Fruit fly (Drosophila melanogaster): ENCODE results near the gene Atu.

The Atu gene

DNA sequence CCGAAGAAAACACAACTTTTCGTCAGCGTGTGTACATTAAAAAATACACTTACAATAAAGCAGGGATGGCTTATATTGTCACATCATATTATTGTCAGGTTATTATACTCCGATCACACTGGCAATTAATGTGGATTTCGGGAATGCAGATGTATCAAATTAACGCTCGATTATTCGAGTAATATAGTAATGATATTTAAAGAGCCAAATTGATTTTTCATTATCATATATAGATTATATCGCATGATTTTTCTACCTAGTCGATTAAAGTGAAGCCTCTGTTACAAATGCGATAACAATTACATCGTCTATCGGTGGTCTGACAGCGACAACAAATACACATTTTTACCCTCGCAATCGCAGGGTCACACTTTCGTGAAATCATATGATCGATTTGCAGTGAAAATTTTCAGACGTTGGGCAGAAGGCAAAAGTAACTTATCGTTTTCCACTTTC, 21.7 kb upstream of the Atu start, which contains the start of the genes noi and Vha26:
Gene noi (minus strand): TSS at position 62 of the 456 bp plus-strand sequence.
Gene Vha26 (plus strand): TSS at position 366 of the 456 bp plus-strand sequence.
- peak; percentile 48 for TF ChIP-seq CG14711 (tag; optimal IDR thresholded peaks at IDR 0.05)
- TF ChIP-seq Mnt (GFP tag; optimal IDR thresholded peaks at IDR 0.05), result peak; percentile 71
- no peak for TF ChIP-seq kay (GFP tag; ENCODE audit: borderline replicate concordance)
- no peak for TF ChIP-seq CG7045 (GFP tag; optimal IDR thresholded peaks at IDR 0.05)
- peak; percentile 10 for TF ChIP-seq tj (GFP tag; optimal IDR thresholded peaks at IDR 0.05)
- TF ChIP-seq Crg-1 (GFP tag; optimal IDR thresholded peaks at IDR 0.05), result no peak
- TF ChIP-seq Clk (GFP tag; optimal IDR thresholded peaks at IDR 0.05), result peak; percentile 39
- peak; percentile 46 for TF ChIP-seq CG7101 (tag; optimal IDR thresholded peaks at IDR 0.05)
- no peak for TF ChIP-seq Hr96 (GFP tag; optimal IDR thresholded peaks at IDR 0.05)
- TF ChIP-seq toe (GFP tag; optimal IDR thresholded peaks at IDR 0.05), result no peak
- no peak for TF ChIP-seq bab1 (GFP tag; optimal IDR thresholded peaks at IDR 0.05)
- TF ChIP-seq CG5204 (GFP tag; optimal IDR thresholded peaks at IDR 0.05), result no peak
- peak; percentile 24 for TF ChIP-seq CG1620 (GFP tag; optimal IDR thresholded peaks at IDR 0.05)
- TF ChIP-seq CG12768 (GFP tag; optimal IDR thresholded peaks at IDR 0.05), result no peak
- no peak for TF ChIP-seq CG33017 (tag; optimal IDR thresholded peaks at IDR 0.05)
- peak; percentile 49 for TF ChIP-seq CG11617 (GFP tag; optimal IDR thresholded peaks at IDR 0.05)
- TF ChIP-seq cnc (optimal IDR thresholded peaks at IDR 0.05), result no peak
- peak; percentile 23 for TF ChIP-seq pad (GFP tag; optimal IDR thresholded peaks at IDR 0.05)
- TF ChIP-seq cic (GFP tag; optimal IDR thresholded peaks at IDR 0.05), result peak; percentile 21
- TF ChIP-seq ovo (GFP tag; optimal IDR thresholded peaks at IDR 0.05), result no peak

DNA sequence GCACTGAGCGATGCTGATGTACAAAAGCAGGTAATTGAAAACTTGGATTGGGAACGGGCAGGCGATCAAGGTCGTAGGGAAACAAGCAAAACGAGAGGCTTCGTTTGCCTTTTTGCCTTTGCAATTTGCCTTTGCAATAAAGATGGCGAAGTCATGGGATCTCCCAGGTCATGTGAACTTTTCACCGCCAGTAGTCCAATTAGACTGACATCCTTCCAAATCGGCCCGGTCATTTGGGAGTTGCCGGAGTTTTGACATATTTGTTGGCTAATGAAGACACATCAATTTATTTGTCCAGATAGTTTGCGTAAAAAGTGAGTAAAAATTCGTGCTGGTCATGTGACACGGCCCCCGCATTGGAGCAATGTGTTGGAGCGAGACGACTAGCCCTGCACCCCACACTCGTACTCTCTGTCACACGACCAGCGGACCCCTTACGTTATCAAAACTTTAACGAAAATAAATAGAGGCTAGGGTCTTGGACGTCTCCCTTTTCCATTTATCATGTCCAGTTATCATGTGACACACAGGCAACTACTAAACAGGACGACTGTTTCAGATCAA, 21.1 kb upstream of the Atu start:
- TF ChIP-seq CG7101 (tag; optimal IDR thresholded peaks at IDR 0.05) (peak; percentile 16), tj (GFP tag; optimal IDR thresholded peaks at IDR 0.05) (peak; percentile 20), Mnt (GFP tag; optimal IDR thresholded peaks at IDR 0.05) (peak; percentile 62), CG33017 (tag; optimal IDR thresholded peaks at IDR 0.05) (no peak), bab1 (GFP tag; optimal IDR thresholded peaks at IDR 0.05) (peak; percentile 15), CG5204 (GFP tag; optimal IDR thresholded peaks at IDR 0.05) (no peak), ovo (GFP tag; optimal IDR thresholded peaks at IDR 0.05) (no peak), cnc (optimal IDR thresholded peaks at IDR 0.05) (no peak), Clk (GFP tag; optimal IDR thresholded peaks at IDR 0.05) (no peak), cic (GFP tag; optimal IDR thresholded peaks at IDR 0.05) (peak; percentile 67), pad (GFP tag; optimal IDR thresholded peaks at IDR 0.05) (peak; percentile 74), CG12768 (GFP tag; optimal IDR thresholded peaks at IDR 0.05) (peak; percentile 41)

DNA sequence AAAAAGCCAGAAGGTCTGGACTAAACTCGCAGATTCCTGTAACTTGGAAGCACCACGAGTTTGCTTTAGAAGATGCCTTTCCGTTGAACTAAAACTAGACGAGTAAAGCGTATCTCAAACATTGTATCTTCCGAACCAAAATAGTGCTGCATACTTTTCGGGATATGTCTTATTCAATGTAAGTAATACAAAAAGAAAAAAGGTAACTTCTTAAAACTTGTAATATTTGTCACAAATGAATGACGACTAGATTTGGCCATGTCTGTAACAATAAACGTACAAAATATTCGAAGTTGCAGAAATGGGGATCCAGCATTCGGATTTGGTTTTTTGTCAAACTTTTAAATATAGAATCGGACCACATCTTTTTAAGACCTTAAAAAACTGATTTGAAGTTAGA, 18.3 kb upstream of the Atu start:
- TF ChIP-seq toe (GFP tag; optimal IDR thresholded peaks at IDR 0.05), result no peak
- TF ChIP-seq tj (GFP tag; optimal IDR thresholded peaks at IDR 0.05), result peak; percentile 40
- TF ChIP-seq cic (GFP tag; optimal IDR thresholded peaks at IDR 0.05), result no peak
- TF ChIP-seq CG12768 (GFP tag; optimal IDR thresholded peaks at IDR 0.05), result no peak
- TF ChIP-seq Mnt (GFP tag; optimal IDR thresholded peaks at IDR 0.05), result no peak
- no peak for TF ChIP-seq Hr96 (GFP tag; optimal IDR thresholded peaks at IDR 0.05)
- no peak for TF ChIP-seq CG7101 (tag; optimal IDR thresholded peaks at IDR 0.05)

DNA sequence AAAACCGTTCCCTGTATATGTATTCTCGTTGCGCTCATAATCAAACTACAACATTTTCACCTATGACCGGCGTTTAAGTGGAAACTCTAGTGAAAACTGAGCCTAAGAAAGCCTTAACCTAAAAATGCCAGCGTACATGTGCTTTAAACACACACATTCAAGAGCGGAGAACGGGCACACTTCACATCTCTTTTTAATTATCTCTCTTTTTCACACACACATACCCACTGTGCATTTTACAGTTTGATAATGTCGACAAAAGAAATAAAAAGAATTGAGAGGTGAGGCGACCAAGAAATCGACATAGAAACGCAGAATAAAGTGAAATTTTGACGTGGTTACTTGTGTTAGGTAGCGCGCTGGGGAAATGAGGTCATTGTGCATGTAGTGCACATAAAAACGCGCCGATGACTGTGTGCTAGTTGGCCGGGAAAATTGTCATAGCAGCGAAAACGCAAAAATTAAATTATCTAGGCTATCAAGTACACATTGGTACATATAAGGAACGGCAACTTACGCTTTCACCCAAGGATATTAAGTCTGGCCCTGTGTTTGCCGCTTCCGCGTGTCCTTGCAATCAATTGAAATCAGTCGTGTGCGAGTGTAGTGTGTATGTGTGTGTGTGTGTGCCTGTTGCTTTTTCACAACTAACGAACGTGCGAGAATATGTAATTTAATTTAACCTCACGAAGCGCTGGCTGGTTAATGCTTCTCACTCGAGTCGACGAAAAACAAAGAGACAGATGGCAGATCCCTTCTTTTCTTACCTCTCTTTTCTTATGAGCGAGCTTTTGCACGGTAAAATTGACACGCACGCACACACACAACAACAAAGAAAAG, 13.4 kb upstream of the Atu start:
- no peak for TF ChIP-seq bab1 (GFP tag; optimal IDR thresholded peaks at IDR 0.05)
- TF ChIP-seq CG14711 (tag; optimal IDR thresholded peaks at IDR 0.05), result peak; percentile 36
- no peak for TF ChIP-seq CG5204 (GFP tag; optimal IDR thresholded peaks at IDR 0.05)
- peak; percentile 8 for TF ChIP-seq tj (GFP tag; optimal IDR thresholded peaks at IDR 0.05)
- peak; percentile 45 for TF ChIP-seq cic (GFP tag; optimal IDR thresholded peaks at IDR 0.05)
- no peak for TF ChIP-seq CG7045 (GFP tag; optimal IDR thresholded peaks at IDR 0.05)
- no peak for TF ChIP-seq CG1620 (GFP tag; optimal IDR thresholded peaks at IDR 0.05)
- TF ChIP-seq Clk (GFP tag; optimal IDR thresholded peaks at IDR 0.05), result no peak
- no peak for TF ChIP-seq cnc (optimal IDR thresholded peaks at IDR 0.05)
- no peak for TF ChIP-seq CG7101 (tag; optimal IDR thresholded peaks at IDR 0.05)
- peak; percentile 4 for TF ChIP-seq ovo (GFP tag; optimal IDR thresholded peaks at IDR 0.05)
- TF ChIP-seq pad (GFP tag; optimal IDR thresholded peaks at IDR 0.05), result no peak
- TF ChIP-seq kay (GFP tag; ENCODE audit: borderline replicate concordance), result no peak
- no peak for TF ChIP-seq Hr96 (GFP tag; optimal IDR thresholded peaks at IDR 0.05)
- TF ChIP-seq Mnt (GFP tag; optimal IDR thresholded peaks at IDR 0.05), result peak; percentile 97
- TF ChIP-seq CG33017 (tag; optimal IDR thresholded peaks at IDR 0.05), result no peak
- TF ChIP-seq toe (GFP tag; optimal IDR thresholded peaks at IDR 0.05), result no peak
- no peak for TF ChIP-seq CG12768 (GFP tag; optimal IDR thresholded peaks at IDR 0.05)
- TF ChIP-seq Crg-1 (GFP tag; optimal IDR thresholded peaks at IDR 0.05), result no peak
- TF ChIP-seq CG11617 (GFP tag; optimal IDR thresholded peaks at IDR 0.05), result no peak

DNA sequence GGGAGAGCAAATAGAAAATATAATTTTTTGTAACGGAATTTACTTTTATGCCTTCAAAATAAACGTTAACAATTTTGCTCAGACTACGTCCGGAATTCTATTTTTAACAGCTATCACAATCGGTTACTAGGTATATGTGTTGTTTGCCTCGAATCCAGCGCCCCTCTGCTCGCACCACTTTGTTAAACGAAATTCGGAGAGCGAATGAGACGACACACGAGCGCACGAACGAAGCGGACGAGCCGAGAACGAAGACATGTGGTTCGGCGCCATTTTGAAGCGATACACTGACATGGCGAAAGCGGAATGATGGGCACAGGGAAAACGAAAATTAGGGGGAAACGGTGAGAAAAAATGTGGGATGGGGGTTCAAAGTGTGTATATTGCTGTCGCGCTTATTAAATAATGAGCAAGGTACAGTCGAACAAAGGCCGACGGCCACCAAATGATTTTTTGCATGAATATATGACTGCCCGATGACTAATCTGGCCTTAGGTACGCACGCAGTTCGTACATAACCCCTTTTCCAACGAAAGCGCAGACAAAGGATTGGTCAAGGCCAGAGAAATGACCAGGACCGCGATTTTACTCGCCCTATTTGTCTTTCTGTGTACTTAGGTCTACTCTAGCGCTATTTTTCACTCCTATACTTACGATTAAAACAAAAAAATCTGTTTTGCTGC, 12.7 kb upstream of the Atu start:
- TF ChIP-seq cnc (optimal IDR thresholded peaks at IDR 0.05) (peak; percentile 63 to 95), Crg-1 (GFP tag; optimal IDR thresholded peaks at IDR 0.05) (no peak), toe (GFP tag; optimal IDR thresholded peaks at IDR 0.05) (no peak), kay (GFP tag; ENCODE audit: borderline replicate concordance) (peak; percentile 97), CG33017 (tag; optimal IDR thresholded peaks at IDR 0.05) (peak; percentile 74), CG7101 (tag; optimal IDR thresholded peaks at IDR 0.05) (peak; percentile 69), Mnt (GFP tag; optimal IDR thresholded peaks at IDR 0.05) (peak; percentile 96), pad (GFP tag; optimal IDR thresholded peaks at IDR 0.05) (peak; percentile 67), CG1620 (GFP tag; optimal IDR thresholded peaks at IDR 0.05) (peak; percentile 32), CG12768 (GFP tag; optimal IDR thresholded peaks at IDR 0.05) (peak; percentile 87), CG14711 (tag; optimal IDR thresholded peaks at IDR 0.05) (no peak), Hr96 (GFP tag; optimal IDR thresholded peaks at IDR 0.05) (no peak), CG5204 (GFP tag; optimal IDR thresholded peaks at IDR 0.05) (no peak), tj (GFP tag; optimal IDR thresholded peaks at IDR 0.05) (peak; percentile 67), cic (GFP tag; optimal IDR thresholded peaks at IDR 0.05) (peak; percentile 87), CG7045 (GFP tag; optimal IDR thresholded peaks at IDR 0.05) (peak; percentile 66), bab1 (GFP tag; optimal IDR thresholded peaks at IDR 0.05) (peak; percentile 49), Clk (GFP tag; optimal IDR thresholded peaks at IDR 0.05) (no peak), ovo (GFP tag; optimal IDR thresholded peaks at IDR 0.05) (peak; percentile 76), CG11617 (GFP tag; optimal IDR thresholded peaks at IDR 0.05) (peak; percentile 65)

Data from whole organism, adult.